Fruit fly (Drosophila melanogaster) whole organism, wandering third instar larva: ENCODE measurements around the gene Ubc7.

Experiments used
- Abd-B ChIP-seq: fragments of >200 bp; optimal IDR thresholded peaks from 2 replicates; lab custom pipeline; 2017; ENCODE audit warnings: missing biosample characterization, missing genetic modification characterization
- CG32264 ChIP-seq: fragments of 200-800 bp; sonication (Bioruptor generic); optimal IDR thresholded peaks from 2 replicates; lab custom pipeline; 2016; ENCODE audit warnings: missing biosample characterization, missing genetic modification characterization
- CG9705 ChIP-seq: fragments of 200-800 bp; sonication (Bioruptor generic); optimal IDR thresholded peaks from 2 replicates; lab custom pipeline; 2018; ENCODE audit warnings: missing biosample characterization, mild to moderate bottlenecking, missing genetic modification characterization
- CrebA ChIP-seq: fragments of 200-800 bp; sonication (Bioruptor generic); optimal IDR thresholded peaks from 2 replicates; lab custom pipeline; 2016; ENCODE audit warnings: missing biosample characterization, mild to moderate bottlenecking, missing genetic modification characterization, borderline replicate concordance
- Dfd ChIP-seq: fragments of >200 bp; optimal IDR thresholded peaks from 2 replicates; lab custom pipeline; 2017; ENCODE audit warnings: missing biosample characterization, missing genetic modification characterization
- Dif ChIP-seq: fragments of 200-275, 200-300 bp; sonication (Bioruptor generic); optimal IDR thresholded peaks from 2 replicates; lab custom pipeline; 2018; ENCODE audit warnings: missing biosample characterization, missing genetic modification characterization; ENCODE audit not compliant: partially characterized antibody
- GATAd ChIP-seq: sonication (Bioruptor generic); optimal IDR thresholded peaks from 2 replicates; lab custom pipeline; 2016; ENCODE audit warnings: missing biosample characterization, missing genetic modification characterization
- HLH106 ChIP-seq: fragments of 200-800 bp; optimal IDR thresholded peaks from 3 replicates; lab custom pipeline; 2019; ENCODE audit warnings: missing biosample characterization, mild to moderate bottlenecking, missing genetic modification characterization, moderate library complexity
- Hnf4 ChIP-seq: fragments of 200-800 bp; sonication (Bioruptor generic); optimal IDR thresholded peaks from 2 replicates; lab custom pipeline; 2016; ENCODE audit warnings: missing biosample characterization, mild to moderate bottlenecking, missing genetic modification characterization
- Hr78 ChIP-seq: fragments of >200 bp; optimal IDR thresholded peaks from 2 replicates; lab custom pipeline; 2017; ENCODE audit warnings: missing biosample characterization, missing genetic modification characterization
- Hr83 ChIP-seq: fragments of 200-300 bp; sonication (Bioruptor generic); optimal IDR thresholded peaks from 2 replicates; lab custom pipeline; 2016; ENCODE audit warnings: missing biosample characterization, mild to moderate bottlenecking, missing genetic modification characterization, moderate library complexity; ENCODE audit not compliant: poor library complexity, severe bottlenecking
- Jra ChIP-seq: sonication (Bioruptor generic); optimal IDR thresholded peaks from 2 replicates; lab custom pipeline; 2016; ENCODE audit warnings: missing biosample characterization, missing genetic modification characterization
- Mio ChIP-seq: sonication (Bioruptor generic); optimal IDR thresholded peaks from 2 replicates; lab custom pipeline; 2016; ENCODE audit warnings: missing biosample characterization, missing genetic modification characterization
- Myc ChIP-seq: fragments of >200 bp; optimal IDR thresholded peaks from 2 replicates; lab custom pipeline; 2017
- N ChIP-seq: fragments of >200 bp; optimal IDR thresholded peaks from 2 replicates; lab custom pipeline; 2018; ENCODE audit warnings: missing biosample characterization, missing external identifiers, missing genetic modification characterization
- OdsH ChIP-seq: fragments of 200-800 bp; sonication (Bioruptor generic); optimal IDR thresholded peaks from 2 replicates; lab custom pipeline; 2016; ENCODE audit warnings: missing biosample characterization, mild to moderate bottlenecking, missing genetic modification characterization
- Rel ChIP-seq, 2 experiments: fragments of 200-800 bp; sonication (Bioruptor generic) in 1 of 2; optimal IDR thresholded peaks; 2 replicates in 1 of 2; 3 replicates in 1 of 2; lab custom pipeline; 2016 to 2019; ENCODE audit warnings: mild to moderate bottlenecking in 2 of 2, missing biosample characterization in 2 of 2, missing genetic modification characterization in 2 of 2, moderate library complexity in 1 of 2
- Sp1 ChIP-seq: fragments of 200-800 bp; sonication (Bioruptor generic); optimal IDR thresholded peaks from 3 replicates; lab custom pipeline; 2019; ENCODE audit warnings: missing biosample characterization, mild to moderate bottlenecking, missing genetic modification characterization, moderate library complexity
- Vsx2 ChIP-seq: fragments of 200-300, 225-300 bp; sonication (Bioruptor generic); optimal IDR thresholded peaks from 2 replicates; lab custom pipeline; 2018; ENCODE audit warnings: missing biosample characterization, missing genetic modification characterization; ENCODE audit not compliant: partially characterized antibody
- br ChIP-seq: fragments of 200-800 bp; sonication (Bioruptor generic); optimal IDR thresholded peaks from 2 replicates; lab custom pipeline; 2016; ENCODE audit warnings: missing biosample characterization, missing genetic modification characterization
- brk ChIP-seq: fragments of 200-800 bp; sonication (Bioruptor generic); optimal IDR thresholded peaks from 2 replicates; lab custom pipeline; 2016; ENCODE audit warnings: missing biosample characterization, mild to moderate bottlenecking, missing genetic modification characterization
- ey ChIP-seq: fragments of 200-800 bp; sonication (Bioruptor generic); optimal IDR thresholded peaks from 2 replicates; lab custom pipeline; 2016; ENCODE audit warnings: missing biosample characterization, missing genetic modification characterization
- foxo ChIP-seq, 2 experiments: fragments of 200-800 bp; sonication (Bioruptor generic); optimal IDR thresholded peaks; 2 replicates in 1 of 2; 3 replicates in 1 of 2; lab custom pipeline; 2016 to 2017; ENCODE audit warnings: missing biosample characterization in 2 of 2, missing genetic modification characterization in 2 of 2
- fru ChIP-seq: fragments of 200-800 bp; sonication (Bioruptor generic); optimal IDR thresholded peaks from 3 replicates; lab custom pipeline; 2016; ENCODE audit warnings: missing biosample characterization, mild to moderate bottlenecking, missing genetic modification characterization
- h ChIP-seq: fragments of 200-800 bp; sonication (Bioruptor generic); optimal IDR thresholded peaks from 3 replicates; lab custom pipeline; 2016; ENCODE audit warnings: missing biosample characterization, mild to moderate bottlenecking, missing genetic modification characterization
- jim ChIP-seq: fragments of 175-275, 200-325 bp; sonication (Bioruptor generic); optimal IDR thresholded peaks from 2 replicates; lab custom pipeline; 2016; ENCODE audit warnings: missing biosample characterization, mild to moderate bottlenecking, missing genetic modification characterization
- lola ChIP-seq: fragments of >200 bp; optimal IDR thresholded peaks from 2 replicates; lab custom pipeline; 2017; ENCODE audit warnings: missing biosample characterization, missing genetic modification characterization
- pan ChIP-seq: fragments of >200 bp; optimal IDR thresholded peaks from 2 replicates; lab custom pipeline; 2017
- psq ChIP-seq: fragments of 200-800 bp; sonication (Bioruptor generic); optimal IDR thresholded peaks from 3 replicates; lab custom pipeline; 2017; ENCODE audit warnings: missing biosample characterization, mild to moderate bottlenecking, missing genetic modification characterization, moderate library complexity
- rgr ChIP-seq: fragments of 200-800 bp; sonication (Bioruptor generic); optimal IDR thresholded peaks from 3 replicates; lab custom pipeline; 2016; ENCODE audit warnings: missing biosample characterization, mild to moderate bottlenecking, missing genetic modification characterization
- sage ChIP-seq: fragments of 200-800 bp; sonication (Bioruptor generic); optimal IDR thresholded peaks from 2 replicates; lab custom pipeline; 2016; ENCODE audit warnings: missing biosample characterization, mild to moderate bottlenecking, missing genetic modification characterization
- sv ChIP-seq: fragments of 200-800 bp; sonication (Bioruptor generic); optimal IDR thresholded peaks from 3 replicates; lab custom pipeline; 2016; ENCODE audit warnings: missing biosample characterization, missing genetic modification characterization
- tai ChIP-seq: sonication (Bioruptor generic); optimal IDR thresholded peaks from 2 replicates; lab custom pipeline; 2016; ENCODE audit warnings: missing biosample characterization, missing genetic modification characterization
- usp ChIP-seq: fragments of >200 bp; optimal IDR thresholded peaks from 2 replicates; lab custom pipeline; 2017; ENCODE audit warnings: missing biosample characterization, missing genetic modification characterization
- woc ChIP-seq: sonication (Bioruptor generic); optimal IDR thresholded peaks from 2 replicates; lab custom pipeline; 2016; ENCODE audit warnings: missing biosample characterization, mild to moderate bottlenecking, missing genetic modification characterization

Ubc7 gene

DNA sequence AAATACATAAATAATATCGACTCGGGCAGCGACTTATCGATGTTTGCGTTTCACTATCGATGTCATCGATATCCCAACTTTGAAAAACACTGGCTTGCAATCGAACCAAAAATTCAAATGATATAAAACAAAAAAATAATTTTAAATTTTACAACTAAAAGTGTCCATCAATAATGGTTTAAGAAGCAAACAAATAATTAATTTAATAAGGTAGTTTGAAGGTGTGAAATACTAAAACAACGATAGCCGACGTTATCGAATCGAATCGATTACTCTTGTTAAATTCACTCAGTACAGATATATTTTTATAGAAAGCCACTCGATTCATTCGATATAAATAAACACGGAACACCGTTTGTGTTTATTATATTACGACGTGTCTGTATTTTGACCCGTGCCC is at the start of gene Ubc7, which contains the start of gene SMC3:
Gene Ubc7, plus strand, starts transcription at position 260 of the 400 bp plus-strand sequence.
Gene SMC3, minus strand, starts transcription at position 22 of the 400 bp plus-strand sequence.
- TF ChIP-seq Hr78 (GFP tag; lab: Kevin White, UChicago) (no peak), Hr83 (GFP tag; lab: Kevin White, UChicago) (no peak), OdsH (GFP tag; lab: Kevin White, UChicago) (no peak), rgr (GFP tag; lab: Kevin White, UChicago) (no peak), woc (GFP tag; lab: Kevin White, UChicago) (no peak), lola (GFP tag; lab: Kevin White, UChicago) (no peak), h (GFP tag; lab: Kevin White, UChicago) (no peak), CrebA (GFP tag; lab: Kevin White, UChicago) (no peak), Sp1 (no peak), Rel (GFP tag; optimal IDR thresholded peaks at IDR 0.05; lab: Kevin White, UChicago) (no peak), Rel (tag; optimal IDR thresholded peaks at IDR 0.05; lab: Kevin White, UChicago) (no peak), usp (GFP tag; lab: Kevin White, UChicago) (no peak), sv (GFP tag; lab: Kevin White, UChicago) (no peak), Mio (GFP tag; lab: Kevin White, UChicago) (no peak), Abd-B (no peak)

DNA sequence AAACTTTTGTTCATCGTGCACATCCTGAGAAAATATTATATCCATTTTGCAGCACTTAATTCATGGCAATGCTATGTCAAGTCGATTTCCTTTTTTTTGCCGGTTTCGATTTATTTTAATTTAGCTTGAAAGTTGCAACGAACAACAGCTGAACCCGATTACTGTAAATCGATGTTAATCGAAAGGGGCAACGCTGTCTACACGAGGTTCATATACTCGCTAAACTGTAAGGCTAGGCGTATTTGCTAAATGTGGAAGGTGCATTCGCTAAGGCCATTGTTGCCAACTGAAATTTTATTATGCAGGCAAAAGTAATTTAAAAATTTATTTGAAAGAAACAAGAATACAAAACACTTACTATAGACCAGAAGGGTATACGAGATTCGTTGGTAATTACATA is 46.1 kb upstream of the Ubc7 start, which contains the start of gene CG9902:
Gene CG9902, minus strand, starts transcription at position 131 of the 400 bp plus-strand sequence.
- TF ChIP-seq Myc: peak; percentile 45
- TF ChIP-seq Vsx2 (GFP tag; lab: Kevin White, UChicago): no peak
- no peak for TF ChIP-seq Rel (GFP tag; optimal IDR thresholded peaks at IDR 0.05; lab: Kevin White, UChicago)
- TF ChIP-seq Rel (tag; optimal IDR thresholded peaks at IDR 0.05; lab: Kevin White, UChicago): peak; percentile 9

DNA sequence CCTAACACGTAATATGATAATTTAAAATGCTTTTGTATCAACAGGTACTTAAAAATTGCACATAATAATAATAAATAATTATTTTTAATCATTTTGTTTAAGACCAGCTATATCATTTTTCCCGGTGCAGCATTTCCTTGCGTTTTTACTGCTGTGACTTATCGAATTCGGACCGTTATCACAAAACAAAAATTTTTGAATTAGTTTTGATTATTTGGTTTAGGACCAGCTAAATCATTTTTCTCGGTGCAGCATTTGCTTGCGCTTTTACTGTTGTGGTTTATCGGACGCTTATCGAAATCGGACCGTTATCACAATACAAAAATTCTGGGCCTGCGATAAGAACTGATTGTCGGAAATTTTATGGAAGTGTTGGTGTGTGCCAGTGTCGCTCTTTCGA is 40.9 kb upstream of the Ubc7 start:
- TF ChIP-seq rgr (GFP tag; lab: Kevin White, UChicago) (peak; percentile 83), brk (GFP tag; lab: Kevin White, UChicago) (peak; percentile 56), Hr78 (GFP tag; lab: Kevin White, UChicago) (no peak), woc (GFP tag; lab: Kevin White, UChicago) (peak; percentile 43), Dfd (GFP tag; lab: Kevin White, UChicago) (no peak), Rel (GFP tag; optimal IDR thresholded peaks at IDR 0.05; lab: Kevin White, UChicago) (peak; percentile 12), Rel (tag; optimal IDR thresholded peaks at IDR 0.05; lab: Kevin White, UChicago) (no peak), tai (GFP tag; lab: Kevin White, UChicago) (peak; percentile 49), br (GFP tag; lab: Kevin White, UChicago) (peak; percentile 72), h (GFP tag; lab: Kevin White, UChicago) (peak; percentile 72), Myc (no peak), sv (GFP tag; lab: Kevin White, UChicago) (peak; percentile 78), sage (GFP tag; lab: Kevin White, UChicago) (peak; percentile 77), GATAd (GFP tag; lab: Kevin White, UChicago) (peak; percentile 79), Sp1 (peak; percentile 79), Hnf4 (GFP tag; lab: Kevin White, UChicago) (peak; percentile 70), Mio (GFP tag; lab: Kevin White, UChicago) (no peak), OdsH (GFP tag; lab: Kevin White, UChicago) (peak; percentile 67), pan (lab: Kevin White, UChicago) (no peak), Hr83 (GFP tag; lab: Kevin White, UChicago) (peak; percentile 36), N (GFP tag; lab: Kevin White, UChicago) (no peak), ey (peak; percentile 68), CG32264 (peak; percentile 4), fru (GFP tag; lab: Kevin White, UChicago) (peak; percentile 61), foxo (GFP tag; optimal IDR thresholded peaks at IDR 0.05; lab: Kevin White, UChicago) (peak; percentile 0 to 82), CG9705 (GFP tag; lab: Kevin White, UChicago) (peak; percentile 30), HLH106 (tag; lab: Kevin White, UChicago) (peak; percentile 75)

- no peak for TF ChIP-seq Dfd (GFP tag; lab: Kevin White, UChicago)
- no peak for TF ChIP-seq OdsH (GFP tag; lab: Kevin White, UChicago)
- TF ChIP-seq rgr (GFP tag; lab: Kevin White, UChicago): no peak
- no peak for TF ChIP-seq jim (GFP tag; lab: Kevin White, UChicago)
- TF ChIP-seq sage (GFP tag; lab: Kevin White, UChicago): no peak
- TF ChIP-seq Rel (GFP tag; optimal IDR thresholded peaks at IDR 0.05; lab: Kevin White, UChicago): no peak
- TF ChIP-seq Rel (tag; optimal IDR thresholded peaks at IDR 0.05; lab: Kevin White, UChicago): peak; percentile 28
- TF ChIP-seq Hr83 (GFP tag; lab: Kevin White, UChicago): no peak
- peak; percentile 59 for TF ChIP-seq N (GFP tag; lab: Kevin White, UChicago)
- peak; percentile 83 for TF ChIP-seq psq (GFP tag; lab: Kevin White, UChicago)
- TF ChIP-seq foxo (GFP tag; optimal IDR thresholded peaks at IDR 0.05; lab: Kevin White, UChicago): no peak
- peak; percentile 78 for TF ChIP-seq Jra (GFP tag; lab: Kevin White, UChicago)
- no peak for TF ChIP-seq h (GFP tag; lab: Kevin White, UChicago)
- no peak for TF ChIP-seq sv (GFP tag; lab: Kevin White, UChicago)
- no peak for TF ChIP-seq Dif (GFP tag; lab: Kevin White, UChicago)
- no peak for TF ChIP-seq Hnf4 (GFP tag; lab: Kevin White, UChicago)
- no peak for TF ChIP-seq GATAd (GFP tag; lab: Kevin White, UChicago)
- TF ChIP-seq Abd-B: peak; percentile 15
- no peak for TF ChIP-seq br (GFP tag; lab: Kevin White, UChicago)
- TF ChIP-seq, all 38 proteins: peak for 5
Observed at dm6 chrX:16552968-16553417, 40.5 kb upstream of the Ubc7 start.
